Fruit fly (Drosophila melanogaster): ENCODE measurements around the gene chic.

chic gene

dm6 chr2L:5988115-5989092 is 7.6 kb upstream of the chic start:
- TF ChIP-seq CTCF (optimal IDR thresholded peaks at IDR 0.05) = no peak
- no peak for TF ChIP-seq CG8478 (optimal IDR thresholded peaks at IDR 0.05)

dm6 chr2L:5986940-5987339 is 6.1 kb upstream of the chic start:
- TF ChIP-seq CG8478 (optimal IDR thresholded peaks at IDR 0.05) (no peak), CTCF (optimal IDR thresholded peaks at IDR 0.05) (no peak)

- TF ChIP-seq CTCF (optimal IDR thresholded peaks at IDR 0.05) (peak; percentile 28 to 48), CG8478 (optimal IDR thresholded peaks at IDR 0.05) (no peak)
Observed at dm6 chr2L:5986094-5986493, 5.3 kb upstream of the chic start, which contains the start of gene ifc. Gene ifc, plus strand, starts transcription at chr2L:5986348.

dm6 chr2L:5983236-5983635 is 2.4 kb upstream of the chic start:
- no peak for TF ChIP-seq CTCF (optimal IDR thresholded peaks at IDR 0.05)
- no peak for TF ChIP-seq CG8478 (optimal IDR thresholded peaks at IDR 0.05)

dm6 chr2L:5982334-5982987 is 1.6 kb upstream of the chic start:
- TF ChIP-seq CG8478 (optimal IDR thresholded peaks at IDR 0.05) (no peak), CTCF (optimal IDR thresholded peaks at IDR 0.05) (peak; percentile 17 to 70)

- TF ChIP-seq CG8478 (optimal IDR thresholded peaks at IDR 0.05) (no peak), CTCF (optimal IDR thresholded peaks at IDR 0.05) (no peak)
Observed at dm6 chr2L:5981433-5982333, 865 bp upstream of the chic start, which contains the start of gene eIF4A. Gene eIF4A, plus strand, starts transcription at chr2L:5981764.

dm6 chr2L:5979957-5980861 is 609 bp downstream of the chic start:
- no peak for TF ChIP-seq CTCF (optimal IDR thresholded peaks at IDR 0.05)
- no peak for TF ChIP-seq CG8478 (optimal IDR thresholded peaks at IDR 0.05)

- no peak for TF ChIP-seq CTCF (optimal IDR thresholded peaks at IDR 0.05)
- TF ChIP-seq CG8478 (optimal IDR thresholded peaks at IDR 0.05) = no peak
Observed at dm6 chr2L:5979055-5979399, 1.8 kb downstream of the chic start.

- TF ChIP-seq CG8478 (optimal IDR thresholded peaks at IDR 0.05) (no peak), CTCF (optimal IDR thresholded peaks at IDR 0.05) (no peak)
Observed at dm6 chr2L:5978333-5979054, 2.3 kb downstream of the chic start.

- TF ChIP-seq CTCF (optimal IDR thresholded peaks at IDR 0.05) = no peak
- TF ChIP-seq CG8478 (optimal IDR thresholded peaks at IDR 0.05) = no peak
Observed at dm6 chr2L:5977729-5978078, 3.1 kb downstream of the chic start.

dm6 chr2L:5977070-5977728 is 3.6 kb downstream of the chic start:
- TF ChIP-seq CTCF (optimal IDR thresholded peaks at IDR 0.05) (no peak), CG8478 (optimal IDR thresholded peaks at IDR 0.05) (no peak)

dm6 chr2L:5975601-5976000 is 5.2 kb downstream of the chic start:
- no peak for TF ChIP-seq CG8478 (optimal IDR thresholded peaks at IDR 0.05)
- no peak for TF ChIP-seq CTCF (optimal IDR thresholded peaks at IDR 0.05)

- TF ChIP-seq CG8478 (optimal IDR thresholded peaks at IDR 0.05) = no peak
- no peak for TF ChIP-seq CTCF (optimal IDR thresholded peaks at IDR 0.05)
Observed at dm6 chr2L:5975025-5975539, 5.7 kb downstream of the chic start.
